Worm (Caenorhabditis elegans) whole organism, L1 larva: ENCODE measurements around the gene F58E6.13.

ENCODE experiments used
- elt-3 ChIP-seq, 6 experiments: fragments of 150-350 bp in 1 of 6; sonication (generic microtip); optimal IDR thresholded peaks; 2 replicates each; lab custom pipeline; 2017 to 2018; ENCODE audit warnings: missing biosample characterization in 6 of 6, missing genetic modification characterization in 6 of 6, inconsistent platforms in 1 of 6
- snpc-4 ChIP-seq: fragments of 150-350 bp; optimal IDR thresholded peaks from 2 replicates; lab custom pipeline; 2014; ENCODE audit warnings: missing biosample characterization, missing genetic modification characterization

DNA sequence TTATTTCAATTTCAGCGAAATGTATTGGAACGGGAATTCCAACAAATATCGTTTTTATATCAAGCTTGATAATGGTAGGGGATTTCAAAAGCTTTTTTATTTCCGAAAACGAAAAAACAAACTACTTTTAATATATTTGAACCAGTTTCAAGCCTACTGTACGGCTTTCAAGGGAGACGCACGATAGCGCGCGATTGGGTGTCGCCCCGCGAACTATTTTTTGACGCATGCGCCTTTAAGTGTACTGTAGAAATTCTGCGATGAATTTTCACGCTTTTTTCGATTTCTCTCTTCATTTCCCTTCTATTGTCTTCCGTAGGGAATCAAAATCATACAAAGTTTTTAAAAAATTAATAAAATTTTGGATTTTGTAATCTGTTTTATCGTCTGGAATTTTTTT, 41.5 kb upstream of the F58E6.13 start:
- TF ChIP-seq snpc-4 (tag; lab: Kevin White, UChicago) = no peak
- no peak for TF ChIP-seq elt-3 (tag; optimal IDR thresholded peaks at IDR 0.05; lab: Kevin White, UChicago)
